Fruit fly (Drosophila melanogaster) whole organism, adult: ENCODE data around the gene CG15725.
A peak's percentile ranks its signal among the peaks of the same experiment; 100 is the strongest.

ENCODE experiments used
- CG11617 ChIP-seq: fragments of 200-800 bp; sonication (Bioruptor generic); optimal IDR thresholded peaks from 2 replicates; lab custom pipeline; 2017; ENCODE audit warnings: mild to moderate bottlenecking, missing biosample characterization, missing genetic modification reagents, missing genetic modification characterization
- CG12768 ChIP-seq: fragments of 200-800 bp; sonication (Bioruptor generic); optimal IDR thresholded peaks from 2 replicates; lab custom pipeline; 2017; ENCODE audit warnings: missing biosample characterization, missing genetic modification characterization, mild to moderate bottlenecking, moderate library complexity, missing genetic modification reagents
- CG14711 ChIP-seq: fragments of 200-800 bp; sonication (Bioruptor generic); optimal IDR thresholded peaks from 2 replicates; lab custom pipeline; 2018; ENCODE audit warnings: missing biosample characterization, mild to moderate bottlenecking, missing genetic modification characterization, moderate library complexity
- CG1620 ChIP-seq: fragments of 200-800 bp; sonication (Bioruptor generic); optimal IDR thresholded peaks from 2 replicates; lab custom pipeline; 2016; ENCODE audit warnings: missing biosample characterization, missing genetic modification characterization
- CG33017 ChIP-seq: fragments of 200-800 bp; sonication (Bioruptor generic); optimal IDR thresholded peaks from 2 replicates; lab custom pipeline; 2018; ENCODE audit warnings: missing biosample characterization, mild to moderate bottlenecking, missing genetic modification characterization, moderate library complexity
- CG5204 ChIP-seq: fragments of 200-800 bp; sonication (Bioruptor generic); optimal IDR thresholded peaks from 2 replicates; lab custom pipeline; 2016; ENCODE audit warnings: missing biosample characterization, missing genetic modification characterization
- CG7045 ChIP-seq: fragments of 200-800 bp; sonication (Bioruptor generic); optimal IDR thresholded peaks from 2 replicates; lab custom pipeline; 2017; ENCODE audit warnings: missing biosample characterization, mild to moderate bottlenecking, missing genetic modification characterization
- CG7101 ChIP-seq: fragments of 200-800 bp; sonication (Bioruptor generic); optimal IDR thresholded peaks from 2 replicates; lab custom pipeline; 2018; ENCODE audit warnings: missing biosample characterization, mild to moderate bottlenecking, missing genetic modification characterization, moderate library complexity
- Clk ChIP-seq: fragments of 200-800 bp; sonication (Bioruptor generic); optimal IDR thresholded peaks from 2 replicates; lab custom pipeline; 2017; ENCODE audit warnings: missing biosample characterization, missing genetic modification characterization
- Crg-1 ChIP-seq: fragments of 200-800 bp; sonication (Bioruptor generic); optimal IDR thresholded peaks from 2 replicates; lab custom pipeline; 2016; ENCODE audit warnings: missing biosample characterization, missing genetic modification characterization
- Hr96 ChIP-seq: fragments of 200-800 bp; sonication (Bioruptor generic); optimal IDR thresholded peaks from 2 replicates; lab custom pipeline; 2016; ENCODE audit warnings: missing biosample characterization, missing genetic modification characterization
- Mnt ChIP-seq: fragments of 200-800 bp; sonication (Bioruptor generic); optimal IDR thresholded peaks from 2 replicates; lab custom pipeline; 2016; ENCODE audit warnings: missing biosample characterization, mild to moderate bottlenecking, missing genetic modification characterization
- bab1 ChIP-seq: fragments of 200-800 bp; sonication (Bioruptor generic); optimal IDR thresholded peaks from 3 replicates; lab custom pipeline; 2019; ENCODE audit warnings: missing biosample characterization, mild to moderate bottlenecking, missing genetic modification characterization, moderate library complexity
- cic ChIP-seq: fragments of 200-800 bp; sonication (Bioruptor generic); optimal IDR thresholded peaks from 2 replicates; lab custom pipeline; 2017; ENCODE audit warnings: missing biosample characterization, mild to moderate bottlenecking, missing genetic modification characterization, moderate library complexity
- cnc ChIP-seq, 2 experiments: fragments of >200 bp; optimal IDR thresholded peaks; 2 replicates each; lab custom pipeline; 2017
- kay ChIP-seq: fragments of 200-800 bp; sonication (Bioruptor generic); peaks from one replicate; lab custom pipeline; 2016; ENCODE audit warnings: missing biosample characterization, missing genetic modification characterization, borderline replicate concordance
- ovo ChIP-seq: fragments of 200-800 bp; sonication (Bioruptor generic); optimal IDR thresholded peaks from 2 replicates; lab custom pipeline; 2016; ENCODE audit warnings: missing biosample characterization, missing genetic modification characterization
- pad ChIP-seq: fragments of 200-800 bp; sonication (Bioruptor generic); optimal IDR thresholded peaks from 3 replicates; lab custom pipeline; 2017; ENCODE audit warnings: missing biosample characterization, missing genetic modification characterization, mild to moderate bottlenecking, moderate library complexity, missing genetic modification reagents
- tj ChIP-seq: fragments of 200-800 bp; sonication (Bioruptor generic); optimal IDR thresholded peaks from 3 replicates; lab custom pipeline; 2017; ENCODE audit warnings: missing biosample characterization, mild to moderate bottlenecking, missing genetic modification characterization, moderate library complexity
- toe ChIP-seq: fragments of 200-800 bp; sonication (Bioruptor generic); optimal IDR thresholded peaks from 2 replicates; lab custom pipeline; 2016; ENCODE audit warnings: missing biosample characterization, missing genetic modification characterization

Gene CG15725

DNA sequence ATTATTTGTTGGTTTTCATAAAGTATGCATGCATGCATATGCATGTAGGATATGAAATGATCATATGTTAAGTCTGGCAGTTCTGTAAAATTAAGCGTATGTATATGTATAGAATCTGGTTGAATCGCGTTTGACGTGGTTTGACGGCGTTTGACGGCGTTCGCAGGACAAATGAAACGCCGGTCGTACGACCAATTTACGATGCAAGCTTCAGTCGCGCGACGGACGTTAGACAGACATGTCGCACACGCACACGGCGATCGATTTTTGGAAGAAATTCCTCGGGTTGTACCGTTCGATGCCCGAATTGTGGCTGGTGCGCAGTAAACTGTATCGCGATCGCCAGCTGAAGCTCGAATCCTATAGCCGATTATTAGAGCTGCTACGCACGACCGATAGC lies 39.5 kb downstream of the CG15725 start:
- no peak for TF ChIP-seq pad (GFP tag; lab: Kevin White, UChicago)
- TF ChIP-seq cnc (optimal IDR thresholded peaks at IDR 0.05; lab: Kevin White, UChicago), result no peak
- no peak for TF ChIP-seq cic (GFP tag; lab: Kevin White, UChicago)
- no peak for TF ChIP-seq CG33017

DNA sequence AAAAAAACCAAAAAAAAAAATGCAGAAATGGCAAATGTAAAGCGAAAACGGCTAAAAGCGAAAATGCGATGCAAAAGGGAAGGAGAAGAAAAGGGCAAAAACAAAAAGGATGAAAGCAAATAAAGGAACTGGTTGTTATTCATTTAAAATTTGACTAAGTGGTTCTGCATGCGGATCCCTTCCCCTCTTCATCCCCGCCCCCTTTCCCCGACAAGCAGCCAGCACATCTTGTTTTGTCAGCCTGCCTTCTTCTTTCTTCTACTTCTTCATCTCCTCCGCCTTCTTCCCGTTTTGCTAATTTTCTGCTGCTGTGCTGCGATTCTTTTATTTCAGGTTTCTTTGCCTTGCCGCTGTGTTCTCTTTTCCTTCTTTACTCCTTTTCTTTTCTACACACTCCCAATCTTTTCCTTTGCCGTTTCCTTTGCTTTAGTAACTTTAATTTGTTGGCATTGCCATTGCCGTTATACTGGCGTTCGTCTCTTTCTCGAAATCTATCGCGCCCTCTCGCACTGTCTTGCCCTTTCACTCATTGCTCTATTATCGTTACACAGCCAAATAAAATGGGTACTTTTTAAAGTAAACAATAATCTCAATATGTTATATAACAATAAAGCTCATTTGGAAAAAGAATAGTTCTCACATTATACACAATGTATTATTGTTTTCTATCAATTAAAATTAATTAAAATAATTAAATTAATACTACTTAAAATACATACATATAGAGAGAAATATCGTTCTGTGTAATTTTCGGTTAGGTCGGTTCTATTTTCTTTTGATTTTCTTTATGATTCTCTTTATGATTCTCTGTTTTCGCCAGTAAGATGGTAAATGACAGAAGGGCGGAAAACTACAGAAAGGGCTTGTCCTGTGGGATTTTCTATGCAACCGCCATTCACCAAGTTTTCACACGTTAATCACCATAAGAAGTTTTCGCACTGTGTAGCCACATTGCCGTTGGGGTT lies 42.4 kb downstream of the CG15725 start:
- TF ChIP-seq CG1620 (GFP tag; lab: Kevin White, UChicago), result no peak
- peak; percentile 70 for TF ChIP-seq CG14711 (tag; lab: Kevin White, UChicago)
- no peak for TF ChIP-seq cnc (optimal IDR thresholded peaks at IDR 0.05; lab: Kevin White, UChicago)
- TF ChIP-seq CG12768 (GFP tag; lab: Kevin White, UChicago), result no peak
- peak; percentile 87 for TF ChIP-seq tj
- peak; percentile 52 for TF ChIP-seq CG7101 (tag; lab: Kevin White, UChicago)
- TF ChIP-seq CG11617 (GFP tag; lab: Kevin White, UChicago), result no peak
- no peak for TF ChIP-seq cic (GFP tag; lab: Kevin White, UChicago)
- no peak for TF ChIP-seq Hr96 (GFP tag; lab: Kevin White, UChicago)
- no peak for TF ChIP-seq toe (GFP tag; lab: Kevin White, UChicago)
- TF ChIP-seq CG7045 (GFP tag; lab: Kevin White, UChicago), result no peak
- TF ChIP-seq Crg-1 (GFP tag; lab: Kevin White, UChicago), result no peak
- TF ChIP-seq CG33017, result peak; percentile 4
- peak; percentile 66 for TF ChIP-seq ovo (GFP tag; lab: Kevin White, UChicago)
- TF ChIP-seq pad (GFP tag; lab: Kevin White, UChicago), result peak; percentile 64
- TF ChIP-seq CG5204, result no peak
- peak; percentile 56 for TF ChIP-seq bab1 (GFP tag; lab: Kevin White, UChicago)
- no peak for TF ChIP-seq Mnt (GFP tag; lab: Kevin White, UChicago)

DNA sequence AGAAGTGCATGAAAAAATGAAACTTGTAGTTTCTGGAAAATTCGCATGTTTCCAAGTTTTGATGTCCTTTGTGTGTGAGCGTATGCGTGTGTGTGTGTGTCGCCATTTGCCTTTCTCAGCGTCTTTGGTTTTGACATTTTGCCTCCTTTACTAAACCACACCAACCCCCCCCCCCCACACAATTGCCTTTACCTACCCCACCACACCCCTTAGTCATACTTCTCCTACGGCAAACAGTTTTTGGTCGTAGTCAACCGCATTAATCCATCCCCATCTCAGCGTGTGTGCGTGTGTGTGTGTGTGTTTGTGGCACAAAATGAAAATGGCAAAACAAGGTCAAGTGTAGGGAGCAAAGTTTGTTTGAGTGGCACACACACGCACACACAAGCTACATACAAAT lies 43.3 kb downstream of the CG15725 start:
- no peak for TF ChIP-seq CG7045 (GFP tag; lab: Kevin White, UChicago)
- TF ChIP-seq pad (GFP tag; lab: Kevin White, UChicago), result peak; percentile 28

DNA sequence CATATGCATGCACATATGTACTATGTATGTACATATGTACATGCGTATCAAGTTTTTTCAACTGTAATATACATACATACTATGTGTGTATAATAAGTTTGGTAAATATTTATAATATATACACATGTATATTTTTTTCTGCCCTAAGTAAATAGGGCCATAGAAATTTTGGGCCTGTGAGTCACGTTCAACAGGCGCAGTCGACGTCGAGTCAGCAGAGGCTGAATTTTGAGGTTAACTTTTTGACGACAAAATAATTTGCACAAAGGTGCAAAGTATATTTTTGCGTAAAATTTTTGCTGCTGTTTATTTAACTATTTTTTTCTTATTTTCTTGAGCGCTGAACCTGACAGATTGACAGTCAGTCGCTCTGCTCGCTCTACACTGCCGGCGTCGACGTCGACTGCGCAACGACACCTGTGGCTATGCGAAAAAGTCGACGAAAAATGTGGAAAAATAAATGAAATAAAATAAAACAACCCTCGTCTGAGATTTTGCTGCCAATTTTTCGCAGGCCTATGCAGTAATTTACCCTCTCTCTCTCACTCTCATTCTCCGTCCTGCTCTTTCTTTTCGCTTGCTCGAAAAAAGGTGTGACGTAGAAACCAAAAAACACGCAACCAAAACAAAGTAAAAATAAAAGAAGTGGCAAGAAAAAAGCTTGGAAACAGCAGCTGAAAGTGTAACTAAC lies 44.4 kb downstream of the CG15725 start:
- TF ChIP-seq tj (peak; percentile 96), bab1 (GFP tag; lab: Kevin White, UChicago) (no peak), kay (peak; percentile 82)

DNA sequence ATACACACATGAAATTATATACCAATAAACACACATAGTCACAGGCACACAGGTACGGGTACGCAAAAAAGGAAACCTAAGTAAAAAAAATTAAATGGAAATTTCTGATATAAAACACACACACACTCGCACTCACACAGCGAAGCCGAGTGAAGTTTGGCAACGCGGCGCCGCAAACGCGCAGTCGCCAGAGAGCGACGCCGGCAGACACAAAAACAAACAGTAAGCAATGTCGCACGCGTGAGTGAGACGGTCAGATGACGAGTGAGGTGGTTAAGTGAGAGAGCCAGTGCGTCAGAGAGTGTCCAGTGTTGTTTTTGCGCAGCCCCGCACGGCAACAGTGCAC lies 44.9 kb downstream of the CG15725 start:
- no peak for TF ChIP-seq CG7101 (tag; lab: Kevin White, UChicago)
- TF ChIP-seq CG12768 (GFP tag; lab: Kevin White, UChicago), result no peak
- no peak for TF ChIP-seq Crg-1 (GFP tag; lab: Kevin White, UChicago)
- no peak for TF ChIP-seq Clk
- no peak for TF ChIP-seq CG33017
- no peak for TF ChIP-seq cnc (optimal IDR thresholded peaks at IDR 0.05; lab: Kevin White, UChicago)
- TF ChIP-seq ovo (GFP tag; lab: Kevin White, UChicago), result no peak
- no peak for TF ChIP-seq pad (GFP tag; lab: Kevin White, UChicago)
- no peak for TF ChIP-seq CG14711 (tag; lab: Kevin White, UChicago)
- TF ChIP-seq CG5204, result no peak

DNA sequence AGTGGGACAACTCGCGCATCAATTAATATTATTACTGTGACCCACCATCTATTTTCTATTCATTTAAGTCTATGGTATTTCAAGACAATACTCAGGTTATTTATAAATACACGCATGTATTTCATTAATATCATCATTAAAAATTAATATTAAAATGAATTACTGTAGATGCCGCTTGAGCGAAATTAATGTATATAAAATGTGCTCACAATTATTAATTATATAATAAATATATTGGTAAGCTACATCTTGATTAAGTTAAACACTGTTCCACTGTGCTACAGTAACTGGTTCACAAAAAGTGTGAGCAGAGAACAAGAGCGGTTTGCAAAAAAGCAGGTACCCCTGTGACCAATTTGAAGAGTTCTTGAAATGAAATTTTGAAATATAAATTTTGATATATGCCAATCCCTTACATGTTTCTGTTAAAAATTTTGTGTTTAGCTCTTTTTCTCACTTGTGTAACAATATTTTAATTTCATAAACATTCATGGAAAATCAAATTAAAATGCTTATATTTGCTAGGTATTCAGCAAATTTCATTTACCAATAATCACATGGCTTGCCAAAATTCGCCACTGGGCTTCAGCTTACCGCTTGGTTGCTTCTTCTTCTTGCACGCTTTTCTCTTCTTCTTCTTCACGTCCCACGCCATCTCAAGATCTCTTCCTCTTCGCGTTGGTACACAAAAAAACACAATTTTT lies 45.4 kb downstream of the CG15725 start:
- peak; percentile 100 for TF ChIP-seq CG11617 (GFP tag; lab: Kevin White, UChicago)
- peak; percentile 96 for TF ChIP-seq kay
- peak; percentile 99 for TF ChIP-seq CG7045 (GFP tag; lab: Kevin White, UChicago)
- TF ChIP-seq CG14711 (tag; lab: Kevin White, UChicago), result peak; percentile 99
- peak; percentile 99 for TF ChIP-seq toe (GFP tag; lab: Kevin White, UChicago)
- TF ChIP-seq bab1 (GFP tag; lab: Kevin White, UChicago), result peak; percentile 100
- peak; percentile 100 for TF ChIP-seq Hr96 (GFP tag; lab: Kevin White, UChicago)
- peak; percentile 98 for TF ChIP-seq pad (GFP tag; lab: Kevin White, UChicago)
- TF ChIP-seq CG33017, result peak; percentile 99
- TF ChIP-seq CG1620 (GFP tag; lab: Kevin White, UChicago), result peak; percentile 100
- TF ChIP-seq Mnt (GFP tag; lab: Kevin White, UChicago), result peak; percentile 97
- peak; percentile 100 for TF ChIP-seq Crg-1 (GFP tag; lab: Kevin White, UChicago)
- peak; percentile 98 for TF ChIP-seq tj
- TF ChIP-seq cic (GFP tag; lab: Kevin White, UChicago), result peak; percentile 91
- TF ChIP-seq cnc (optimal IDR thresholded peaks at IDR 0.05; lab: Kevin White, UChicago), result no peak
- TF ChIP-seq ovo (GFP tag; lab: Kevin White, UChicago), result peak; percentile 99
- peak; percentile 100 for TF ChIP-seq CG7101 (tag; lab: Kevin White, UChicago)
- peak; percentile 97 for TF ChIP-seq Clk
- peak; percentile 99 for TF ChIP-seq CG5204
- TF ChIP-seq CG12768 (GFP tag; lab: Kevin White, UChicago), result peak; percentile 99
